Fruit fly (Drosophila melanogaster) whole organism, embryonic: ENCODE data around the gene Gr32a.
A peak's percentile ranks its signal among the peaks of the same experiment; 100 is the strongest.

Experiments used
- Aef1 ChIP-seq: fragments of 200-800 bp; sonication (Bioruptor generic); IDR thresholded peaks from 3 replicates; pipeline ENCODE4 v1.3.6; 2022; ENCODE audit warnings: missing biosample characterization, missing genetic modification characterization
- Awh ChIP-seq: fragments of 200-800 bp; sonication (Bioruptor generic); IDR thresholded peaks from 2 replicates; pipeline ENCODE4, ENCODE4 v1.3.6; 2022; ENCODE audit warnings: missing biosample characterization, missing genetic modification characterization
- B-H2 ChIP-seq: fragments of 200-800 bp; sonication (Bioruptor generic); optimal IDR thresholded peaks from 2 replicates; lab custom pipeline; 2018; ENCODE audit warnings: missing biosample characterization, mild to moderate bottlenecking, missing genetic modification characterization
- BEAF-32 ChIP-seq: fragments of 200-800 bp; sonication (Bioruptor generic); optimal IDR thresholded peaks from 3 replicates; lab custom pipeline; 2017; ENCODE audit warnings: missing biosample characterization, missing genetic modification characterization, mild to moderate bottlenecking, moderate library complexity, missing genetic modification reagents
- CG13894 ChIP-seq: fragments of 200-800 bp; sonication (Bioruptor generic); optimal IDR thresholded peaks from 3 replicates; lab custom pipeline; 2018; ENCODE audit warnings: missing biosample characterization, mild to moderate bottlenecking, missing genetic modification characterization, moderate library complexity
- CG15011 ChIP-seq: fragments of 200-800 bp; sonication (Bioruptor generic); optimal IDR thresholded peaks from 3 replicates; lab custom pipeline; 2018; ENCODE audit warnings: missing biosample characterization, mild to moderate bottlenecking, missing genetic modification characterization
- CG17359 ChIP-seq: fragments of 200-800 bp; sonication (Bioruptor generic); optimal IDR thresholded peaks from 3 replicates; lab custom pipeline; 2018; ENCODE audit warnings: missing biosample characterization, mild to moderate bottlenecking, missing genetic modification characterization, moderate library complexity
- CG17385 ChIP-seq: fragments of 200-800 bp; sonication (Bioruptor generic); optimal IDR thresholded peaks from 3 replicates; lab custom pipeline; 2018; ENCODE audit warnings: missing biosample characterization, mild to moderate bottlenecking, missing genetic modification characterization
- CG17912 ChIP-seq: fragments of 200-800 bp; sonication (Bioruptor generic); optimal IDR thresholded peaks from 2 replicates; lab custom pipeline; 2018; ENCODE audit warnings: missing biosample characterization, mild to moderate bottlenecking, missing genetic modification characterization
- CG1832 ChIP-seq: fragments of 200-800 bp; sonication (Bioruptor generic); optimal IDR thresholded peaks from 2 replicates; lab custom pipeline; 2017; ENCODE audit warnings: missing biosample characterization, mild to moderate bottlenecking, missing genetic modification characterization, inconsistent platforms
- CG18764 ChIP-seq: fragments of 200-800 bp; sonication (Bioruptor generic); optimal IDR thresholded peaks from 3 replicates; lab custom pipeline; 2016; ENCODE audit warnings: missing biosample characterization, missing genetic modification characterization
- CG2712 ChIP-seq: fragments of 200-800 bp; optimal IDR thresholded peaks from 3 replicates; lab custom pipeline; 2019; ENCODE audit warnings: missing biosample characterization, mild to moderate bottlenecking, missing genetic modification characterization, moderate library complexity
- CG31365 ChIP-seq: fragments of 200-800 bp; sonication (Bioruptor generic); optimal IDR thresholded peaks from 2 replicates; lab custom pipeline; 2018; ENCODE audit warnings: missing biosample characterization, mild to moderate bottlenecking, missing genetic modification characterization
- CG34224 ChIP-seq: fragments of 200-800 bp; sonication (Bioruptor generic); IDR thresholded peaks from 3 replicates; pipeline ENCODE4 v1.3.6; 2022; ENCODE audit warnings: missing biosample characterization, missing genetic modification characterization; ENCODE audit not compliant: partially characterized antibody
- CG3995 ChIP-seq: fragments of 200-800 bp; sonication (Bioruptor generic); optimal IDR thresholded peaks from 3 replicates; lab custom pipeline; 2016; ENCODE audit warnings: missing biosample characterization, missing genetic modification characterization
- CG4617 ChIP-seq: fragments of 200-800 bp; sonication (Bioruptor generic); optimal IDR thresholded peaks from 3 replicates; lab custom pipeline; 2016; ENCODE audit warnings: missing biosample characterization, missing genetic modification characterization, borderline replicate concordance
- CG5245 ChIP-seq: fragments of 200-800 bp; sonication (Bioruptor generic); optimal IDR thresholded peaks from 3 replicates; lab custom pipeline; 2016; ENCODE audit warnings: missing biosample characterization, missing genetic modification characterization
- CG6689 ChIP-seq: fragments of 200-800 bp; sonication (Bioruptor generic); IDR thresholded peaks from 2 replicates; pipeline ENCODE4 v1.3.6; 2022; ENCODE audit warnings: missing biosample characterization, missing genetic modification characterization
- CG8290 ChIP-seq, 3 experiments: fragments of 200-800 bp; sonication (Bioruptor generic); optimal IDR thresholded peaks; 2 replicates each; lab custom pipeline; 2016 to 2019; ENCODE audit warnings: missing biosample characterization in 3 of 3, missing genetic modification characterization in 3 of 3, mild to moderate bottlenecking in 2 of 3, moderate library complexity in 1 of 3
- CG8478 ChIP-seq: fragments of >200 bp; optimal IDR thresholded peaks from 2 replicates; lab custom pipeline; 2018
- CG8944 ChIP-seq: fragments of 200-800 bp; sonication (Bioruptor generic); optimal IDR thresholded peaks from 3 replicates; lab custom pipeline; 2016; ENCODE audit warnings: missing biosample characterization, missing genetic modification characterization
- D19A ChIP-seq: fragments of 200-800 bp; optimal IDR thresholded peaks from 3 replicates; lab custom pipeline; 2019; ENCODE audit warnings: missing biosample characterization, mild to moderate bottlenecking, missing genetic modification characterization, moderate library complexity
- Dfd ChIP-seq, 2 experiments: fragments of >200 bp; optimal IDR thresholded peaks; 2 replicates each; lab custom pipeline; 2017; ENCODE audit warnings: missing biosample characterization in 2 of 2, missing genetic modification characterization in 2 of 2
- Drgx ChIP-seq: fragments of 200-800 bp; sonication (Bioruptor generic); IDR thresholded peaks from 2 replicates; pipeline ENCODE4 v1.3.6; 2022; ENCODE audit warnings: missing biosample characterization, missing genetic modification characterization
- Eip74EF ChIP-seq, 2 experiments: fragments of 200-800 bp in 1 of 2; fragments of >200 bp in 1 of 2; sonication (Bioruptor generic) in 1 of 2; optimal IDR thresholded peaks; 2 replicates each; lab custom pipeline; 2017 to 2019; ENCODE audit warnings: missing biosample characterization in 2 of 2, missing genetic modification characterization in 2 of 2, mild to moderate bottlenecking in 1 of 2, moderate library complexity in 1 of 2
- Ets97D ChIP-seq: fragments of 200-800 bp; sonication (Bioruptor generic); optimal IDR thresholded peaks from 3 replicates; lab custom pipeline; 2016; ENCODE audit warnings: missing biosample characterization, missing genetic modification characterization
- HLH4C ChIP-seq: fragments of 200-800 bp; sonication (Bioruptor generic); IDR thresholded peaks from 3 replicates; pipeline ENCODE4 v1.3.6; 2022; ENCODE audit warnings: missing biosample characterization, missing genetic modification characterization; ENCODE audit not compliant: partially characterized antibody
- Hey ChIP-seq: fragments of 200-800 bp; sonication (Bioruptor generic); optimal IDR thresholded peaks from 3 replicates; lab custom pipeline; 2018; ENCODE audit warnings: missing biosample characterization, mild to moderate bottlenecking, missing genetic modification characterization
- Hr51 ChIP-seq, 2 experiments: fragments of 200-800 bp; sonication (Bioruptor generic); optimal IDR thresholded peaks; 2 replicates in 1 of 2; 3 replicates in 1 of 2; lab custom pipeline; 2016 to 2018; ENCODE audit warnings: missing biosample characterization in 2 of 2, missing genetic modification characterization in 2 of 2, mild to moderate bottlenecking in 1 of 2, moderate library complexity in 1 of 2
- Myb ChIP-seq: fragments of 200-800 bp; sonication (Bioruptor generic); optimal IDR thresholded peaks from 2 replicates; lab custom pipeline; 2016; ENCODE audit warnings: missing biosample characterization, missing genetic modification characterization
- Opbp ChIP-seq: fragments of 200-800 bp; sonication (Bioruptor generic); IDR thresholded peaks from 3 replicates; pipeline ENCODE4 v1.3.6; 2022; ENCODE audit warnings: missing biosample characterization, missing genetic modification characterization; ENCODE audit not compliant: partially characterized antibody
- Rx ChIP-seq: fragments of 200-800 bp; sonication (Bioruptor generic); IDR thresholded peaks from 2 replicates; pipeline ENCODE4 v1.3.6; 2022; ENCODE audit warnings: missing biosample characterization, missing genetic modification characterization
- Tbp ChIP-seq: fragments of >200 bp; optimal IDR thresholded peaks from 2 replicates; lab custom pipeline; 2018; ENCODE audit warnings: missing biosample characterization, missing genetic modification characterization
- bbx ChIP-seq: fragments of 200-800 bp; sonication (Bioruptor generic); IDR thresholded peaks from 2 replicates; pipeline ENCODE4 v1.3.6; 2022; ENCODE audit warnings: missing biosample characterization, missing genetic modification characterization; ENCODE audit not compliant: partially characterized antibody
- br ChIP-seq: fragments of >200 bp; optimal IDR thresholded peaks from 2 replicates; lab custom pipeline; 2017
- bsh ChIP-seq, 2 experiments: fragments of 200-800 bp; sonication (Bioruptor generic); optimal IDR thresholded peaks; 2 replicates each; lab custom pipeline; 2017 to 2018; ENCODE audit warnings: mild to moderate bottlenecking in 2 of 2, missing biosample characterization in 2 of 2, missing genetic modification characterization in 2 of 2, moderate library complexity in 1 of 2
- crc ChIP-seq: fragments of 200-800 bp; sonication (Bioruptor generic); optimal IDR thresholded peaks from 2 replicates; lab custom pipeline; 2016; ENCODE audit warnings: missing biosample characterization, missing genetic modification characterization
- dati ChIP-seq: fragments of 200-800 bp; sonication (Bioruptor generic); IDR thresholded peaks from 2 replicates; pipeline ENCODE4 v1.3.6; 2022; ENCODE audit warnings: missing biosample characterization, missing genetic modification characterization
- dm ChIP-seq: fragments of 200-800 bp; sonication (Bioruptor generic); optimal IDR thresholded peaks from 3 replicates; lab custom pipeline; 2016; ENCODE audit warnings: missing biosample characterization, missing genetic modification characterization
- esg ChIP-seq: fragments of 200-800 bp; sonication (Bioruptor generic); conservative IDR thresholded peaks from 2 replicates; pipeline ENCODE4 v1.3.6; 2022; ENCODE audit warnings: missing biosample characterization, missing genetic modification characterization
- ham ChIP-seq: fragments of 200-800 bp; sonication (Bioruptor generic); IDR thresholded peaks from 2 replicates; pipeline ENCODE4 v1.3.6; 2022; ENCODE audit warnings: missing biosample characterization, missing genetic modification characterization
- mld ChIP-seq: fragments of 200-800 bp; sonication (Bioruptor generic); IDR thresholded peaks from 3 replicates; pipeline ENCODE4 v1.3.6; 2022; ENCODE audit warnings: missing biosample characterization, missing genetic modification characterization; ENCODE audit not compliant: partially characterized antibody
- nom ChIP-seq: fragments of 200-800 bp; sonication (Bioruptor generic); optimal IDR thresholded peaks from 2 replicates; lab custom pipeline; 2017; ENCODE audit warnings: missing biosample characterization, missing genetic modification characterization, mild to moderate bottlenecking, moderate library complexity, missing genetic modification reagents
- phol ChIP-seq: fragments of 200-800 bp; sonication (Bioruptor generic); optimal IDR thresholded peaks from 3 replicates; lab custom pipeline; 2018; ENCODE audit warnings: missing biosample characterization, mild to moderate bottlenecking, missing genetic modification characterization, moderate library complexity
- pros ChIP-seq: fragments of 200-800 bp; sonication (Bioruptor generic); optimal IDR thresholded peaks from 3 replicates; lab custom pipeline; 2019; ENCODE audit warnings: missing biosample characterization, mild to moderate bottlenecking, missing genetic modification characterization, moderate library complexity
- pum ChIP-seq: fragments of 200-800 bp; sonication (Bioruptor generic); optimal IDR thresholded peaks from 2 replicates; lab custom pipeline; 2016; ENCODE audit warnings: missing biosample characterization, missing genetic modification characterization
- ranshi ChIP-seq: fragments of 200-800 bp; sonication (Bioruptor generic); IDR thresholded peaks from 2 replicates; pipeline ENCODE4 v1.3.6; 2022; ENCODE audit warnings: missing biosample characterization, missing genetic modification characterization
- repo ChIP-seq: fragments of 200-800 bp; sonication (Bioruptor generic); optimal IDR thresholded peaks from 2 replicates; lab custom pipeline; 2016; ENCODE audit warnings: missing biosample characterization, missing genetic modification characterization
- ssp ChIP-seq: fragments of 200-800 bp; sonication (Bioruptor generic); IDR thresholded peaks from 2 replicates; pipeline ENCODE4 v1.3.6; 2022; ENCODE audit warnings: missing biosample characterization, missing genetic modification characterization
- toy ChIP-seq: fragments of 200-800 bp; sonication (Bioruptor generic); IDR thresholded peaks from 2 replicates; pipeline ENCODE4 v1.3.6; 2022; ENCODE audit warnings: missing biosample characterization, missing genetic modification characterization

The Gr32a gene

dm6 chr2L:11091111-11091510 is 22.7 kb upstream of the Gr32a start, which contains the start of gene Wdr59 (continued):
- TF ChIP-seq phol (tag; lab: Kevin White, UChicago) = peak; percentile 68
- TF ChIP-seq dm (GFP tag; lab: Kevin White, UChicago) = no peak
- peak; percentile 35 for TF ChIP-seq CG4617 (GFP tag; lab: Kevin White, UChicago)
- no peak for TF ChIP-seq CG13894 (tag; lab: Kevin White, UChicago)
- peak; percentile 72 for TF ChIP-seq CG2712 (tag; lab: Kevin White, UChicago)
- no peak for TF ChIP-seq nom
- peak in 1 of 2 experiments; percentile 11 for TF ChIP-seq Hr51 (GFP tag; optimal IDR thresholded peaks at IDR 0.05; lab: Kevin White, UChicago)
- TF ChIP-seq CG17385 (GFP tag; lab: Kevin White, UChicago) = no peak
- TF ChIP-seq pum (GFP tag; lab: Kevin White, UChicago) = no peak
- no peak for TF ChIP-seq CG6689 (GFP tag; lab: Robert Waterston, UW)
- no peak for TF ChIP-seq D19A (tag; lab: Kevin White, UChicago)
- TF ChIP-seq ranshi (GFP tag; lab: Robert Waterston, UW) = 0 out of 2 replicates have a peak, but pooled peaks have one; percentile 17
- no peak for TF ChIP-seq CG5245 (GFP tag; lab: Kevin White, UChicago)
- peak; percentile 19 for TF ChIP-seq CG18764
- 0 out of 3 replicates have a peak, but pooled peaks have one; percentile 19 for TF ChIP-seq Aef1 (GFP tag; lab: Robert Waterston, UW)
- 0 out of 2 replicates have a peak, but pooled peaks have one; percentile 9 for TF ChIP-seq esg
- TF ChIP-seq Tbp = no peak
- peak; percentile 54 for TF ChIP-seq Myb
- TF ChIP-seq Eip74EF (GFP tag; optimal IDR thresholded peaks at IDR 0.05; lab: Kevin White, UChicago) = no peak
- peak; percentile 83 for TF ChIP-seq BEAF-32 (GFP tag; lab: Kevin White, UChicago)
- no peak for TF ChIP-seq CG8944 (GFP tag; lab: Kevin White, UChicago)
- no peak for TF ChIP-seq CG17359 (tag; lab: Kevin White, UChicago)
- no peak for TF ChIP-seq Dfd (GFP tag; optimal IDR thresholded peaks at IDR 0.05; lab: Kevin White, UChicago)
- TF ChIP-seq CG31365 (tag; lab: Kevin White, UChicago) = no peak
- no peak for TF ChIP-seq pros (GFP tag; lab: Kevin White, UChicago)
- no peak for TF ChIP-seq br (lab: Kevin White, UChicago)
- TF ChIP-seq mld = no peak
- no peak for TF ChIP-seq Hey (tag; lab: Kevin White, UChicago)
- no peak for TF ChIP-seq repo (GFP tag; lab: Kevin White, UChicago)
- TF ChIP-seq dati (GFP tag; lab: Robert Waterston, UW) = no peak
- no peak for TF ChIP-seq B-H2 (GFP tag; lab: Kevin White, UChicago)
- TF ChIP-seq Awh (GFP tag; lab: Robert Waterston, UW) = no peak
- no peak for TF ChIP-seq toy (GFP tag; lab: Robert Waterston, UW)
- TF ChIP-seq ham (GFP tag; lab: Robert Waterston, UW) = no peak
- no peak for TF ChIP-seq CG1832 (GFP tag; lab: Kevin White, UChicago)
- no peak for TF ChIP-seq CG17912
- TF ChIP-seq Drgx (GFP tag; lab: Robert Waterston, UW) = no peak
- 0 out of 2 replicates have a peak, but pooled peaks have one; percentile 13 for TF ChIP-seq ssp
- TF ChIP-seq HLH4C (GFP tag; lab: Robert Waterston, UW) = peak; percentile 73
- TF ChIP-seq crc (GFP tag; lab: Kevin White, UChicago) = no peak
- TF ChIP-seq CG34224 (GFP tag; lab: Robert Waterston, UW) = peak; percentile 72; the same call in 2 of the 3 replicates
- peak; percentile 28 for TF ChIP-seq CG8290 (GFP tag; optimal IDR thresholded peaks at IDR 0.05; lab: Kevin White, UChicago)
- TF ChIP-seq CG8290 (tag; optimal IDR thresholded peaks at IDR 0.05; lab: Kevin White, UChicago) = no peak
- peak; percentile 25; the same call in 1 of the 3 replicates for TF ChIP-seq Opbp (GFP tag; lab: Robert Waterston, UW)
- peak; percentile 65 for TF ChIP-seq bbx
- TF ChIP-seq CG3995 = no peak
- TF ChIP-seq bsh (GFP tag; optimal IDR thresholded peaks at IDR 0.05; lab: Kevin White, UChicago) = no peak
- no peak for TF ChIP-seq CG15011 (GFP tag; lab: Kevin White, UChicago)
- no peak for TF ChIP-seq Ets97D
- TF ChIP-seq CG8478 (lab: Kevin White, UChicago) = no peak
- no peak for TF ChIP-seq Rx (GFP tag; lab: Robert Waterston, UW)
